Worm (Caenorhabditis elegans): ENCODE data around the gene eef-1B.1.

- no peak for TF ChIP-seq Y22D7AL.16 (tag; optimal IDR thresholded peaks at IDR 0.05)
- no peak for TF ChIP-seq nhr-11 (tag; optimal IDR thresholded peaks at IDR 0.05)
- no peak for TF ChIP-seq pqm-1 (tag; optimal IDR thresholded peaks at IDR 0.05)
Measured at ce11 chrIII:7940819-7941218, 32.4 kb downstream of the eef-1B.1 start, which contains the start of gene C29E4.12.

All from whole organism, late embryonic.